Worm (Caenorhabditis elegans) whole organism, late embryonic: ENCODE data around the gene ribo-1.

Experiments used
- C08G9.2 ChIP-seq: sonication (generic microtip); optimal IDR thresholded peaks from 2 replicates; lab custom pipeline; 2016; ENCODE audit warnings: mild to moderate bottlenecking, missing genetic modification characterization, moderate library complexity, missing compliant biosample characterization
- C38D4.7 ChIP-seq: fragments of 200-800 bp; sonication (Bioruptor generic); optimal IDR thresholded peaks from 2 replicates; lab custom pipeline; 2018; ENCODE audit warnings: mild to moderate bottlenecking, missing genetic modification characterization, moderate library complexity, missing compliant biosample characterization
- K02D7.2 ChIP-seq: sonication (generic microtip); optimal IDR thresholded peaks from 2 replicates; lab custom pipeline; 2017; ENCODE audit warnings: mild to moderate bottlenecking, missing genetic modification characterization, missing compliant biosample characterization
- T23F11.4 ChIP-seq: fragments of 200-800 bp; sonication (Bioruptor generic); optimal IDR thresholded peaks from 2 replicates; lab custom pipeline; 2018; ENCODE audit warnings: mild to moderate bottlenecking, missing genetic modification characterization, missing compliant biosample characterization
- ama-1 ChIP-seq: fragments of 150-350 bp; optimal IDR thresholded peaks from 2 replicates; lab custom pipeline; 2014
- ceh-18 ChIP-seq: sonication (generic microtip); optimal IDR thresholded peaks from 2 replicates; lab custom pipeline; 2016; ENCODE audit warnings: missing genetic modification characterization, missing compliant biosample characterization
- ceh-24 ChIP-seq: sonication (generic microtip); optimal IDR thresholded peaks from 2 replicates; lab custom pipeline; 2016; ENCODE audit warnings: mild to moderate bottlenecking, missing genetic modification characterization, missing compliant biosample characterization
- ceh-31 ChIP-seq: sonication (generic microtip); optimal IDR thresholded peaks from 2 replicates; lab custom pipeline; 2016; ENCODE audit warnings: missing genetic modification characterization, missing compliant biosample characterization
- ceh-34 ChIP-seq: sonication (generic microtip); optimal IDR thresholded peaks from 2 replicates; lab custom pipeline; 2016; ENCODE audit warnings: mild to moderate bottlenecking, missing genetic modification characterization, missing compliant biosample characterization
- ceh-6 ChIP-seq: fragments of 200-800 bp; sonication (Bioruptor generic); optimal IDR thresholded peaks from 2 replicates; lab custom pipeline; 2018; ENCODE audit warnings: mild to moderate bottlenecking, missing genetic modification characterization, missing compliant biosample characterization
- ceh-9 ChIP-seq: sonication (generic microtip); optimal IDR thresholded peaks from 2 replicates; lab custom pipeline; 2016; ENCODE audit warnings: mild to moderate bottlenecking, missing genetic modification characterization, inconsistent platforms, missing compliant biosample characterization
- dve-1 ChIP-seq: sonication (generic microtip); optimal IDR thresholded peaks from 2 replicates; lab custom pipeline; 2017; ENCODE audit warnings: antibody characterized with exemption, mild to moderate bottlenecking, missing genetic modification characterization, missing compliant biosample characterization
- elt-2 ChIP-seq: sonication (generic microtip); optimal IDR thresholded peaks from 2 replicates; lab custom pipeline; 2016; ENCODE audit warnings: missing genetic modification reagents, missing genetic modification characterization, missing compliant biosample characterization
- eyg-1 ChIP-seq: sonication (generic microtip); optimal IDR thresholded peaks from 2 replicates; lab custom pipeline; 2016; ENCODE audit warnings: missing genotype, missing genetic modification characterization, missing compliant biosample characterization
- fkh-6 ChIP-seq: sonication (generic microtip); optimal IDR thresholded peaks from 2 replicates; lab custom pipeline; 2016; ENCODE audit warnings: missing genetic modification characterization, missing compliant biosample characterization
- hlh-15 ChIP-seq: sonication (generic microtip); optimal IDR thresholded peaks from 2 replicates; lab custom pipeline; 2016; ENCODE audit warnings: missing genetic modification characterization, missing compliant biosample characterization
- hlh-30 ChIP-seq: sonication (generic microtip); optimal IDR thresholded peaks from 2 replicates; lab custom pipeline; 2017; ENCODE audit warnings: antibody characterized with exemption, missing genetic modification characterization, missing compliant biosample characterization; ENCODE audit not compliant: insufficient read depth
- hlh-8 ChIP-seq: sonication (generic microtip); optimal IDR thresholded peaks from 2 replicates; lab custom pipeline; 2016; ENCODE audit warnings: missing genotype, missing genetic modification characterization, missing compliant biosample characterization
- lin-11 ChIP-seq: fragments of 200-800 bp; sonication (Bioruptor generic); optimal IDR thresholded peaks from 2 replicates; lab custom pipeline; 2018; ENCODE audit warnings: mild to moderate bottlenecking, missing genetic modification characterization, missing compliant biosample characterization
- madf-2 ChIP-seq: sonication (generic microtip); optimal IDR thresholded peaks from 2 replicates; lab custom pipeline; 2017; ENCODE audit warnings: missing genetic modification characterization, missing compliant biosample characterization
- mec-3 ChIP-seq: sonication (generic microtip); optimal IDR thresholded peaks from 2 replicates; lab custom pipeline; 2016; ENCODE audit warnings: borderline replicate concordance, missing genetic modification characterization, missing compliant biosample characterization
- nfya-1 ChIP-seq: sonication (generic microtip); optimal IDR thresholded peaks from 2 replicates; lab custom pipeline; 2017; ENCODE audit warnings: missing genetic modification characterization, mild to moderate bottlenecking, missing compliant biosample characterization, antibody characterized with exemption, moderate library complexity
- nhr-232 ChIP-seq: sonication (generic microtip); optimal IDR thresholded peaks from 2 replicates; lab custom pipeline; 2016; ENCODE audit warnings: missing genetic modification characterization, missing compliant biosample characterization
- odd-2 ChIP-seq: sonication (generic microtip); optimal IDR thresholded peaks from 2 replicates; lab custom pipeline; 2017; ENCODE audit warnings: antibody characterized with exemption, mild to moderate bottlenecking, missing genetic modification characterization, missing compliant biosample characterization
- pag-3 ChIP-seq: sonication (generic microtip); optimal IDR thresholded peaks from 2 replicates; lab custom pipeline; 2016; ENCODE audit warnings: missing compliant biosample characterization, missing genetic modification characterization, borderline replicate concordance
- pax-1 ChIP-seq: fragments of 150-350 bp; optimal IDR thresholded peaks from 2 replicates; lab custom pipeline; 2014; ENCODE audit warnings: missing biosample characterization, missing genetic modification characterization
- pha-4 ChIP-seq: fragments of 150-350 bp; optimal IDR thresholded peaks from 2 replicates; lab custom pipeline; 2018; ENCODE audit warnings: missing biosample characterization, missing genetic modification reagents, missing genetic modification characterization
- pros-1 ChIP-seq: fragments of 150-350 bp; optimal IDR thresholded peaks from 2 replicates; lab custom pipeline; 2014; ENCODE audit warnings: missing biosample characterization, missing genetic modification reagents, missing genetic modification characterization
- sdc-2 ChIP-seq: sonication (generic microtip); optimal IDR thresholded peaks from 2 replicates; lab custom pipeline; 2016; ENCODE audit warnings: missing genotype, missing genetic modification characterization, missing compliant biosample characterization
- sox-4 ChIP-seq: sonication (generic microtip); optimal IDR thresholded peaks from 2 replicates; lab custom pipeline; 2017; ENCODE audit warnings: mild to moderate bottlenecking, missing genetic modification characterization, inconsistent platforms, missing compliant biosample characterization
- tbx-2 ChIP-seq: sonication (generic microtip); optimal IDR thresholded peaks from 2 replicates; lab custom pipeline; 2016; ENCODE audit warnings: missing genetic modification characterization, missing compliant biosample characterization
- ttx-3 ChIP-seq: sonication (generic microtip); optimal IDR thresholded peaks from 2 replicates; lab custom pipeline; 2016; ENCODE audit warnings: missing genetic modification reagents, missing genetic modification characterization, missing compliant biosample characterization
- unc-42 ChIP-seq: sonication (generic microtip); optimal IDR thresholded peaks from 2 replicates; lab custom pipeline; 2016; ENCODE audit warnings: missing genotype, missing genetic modification characterization, missing compliant biosample characterization

ribo-1 gene

DNA sequence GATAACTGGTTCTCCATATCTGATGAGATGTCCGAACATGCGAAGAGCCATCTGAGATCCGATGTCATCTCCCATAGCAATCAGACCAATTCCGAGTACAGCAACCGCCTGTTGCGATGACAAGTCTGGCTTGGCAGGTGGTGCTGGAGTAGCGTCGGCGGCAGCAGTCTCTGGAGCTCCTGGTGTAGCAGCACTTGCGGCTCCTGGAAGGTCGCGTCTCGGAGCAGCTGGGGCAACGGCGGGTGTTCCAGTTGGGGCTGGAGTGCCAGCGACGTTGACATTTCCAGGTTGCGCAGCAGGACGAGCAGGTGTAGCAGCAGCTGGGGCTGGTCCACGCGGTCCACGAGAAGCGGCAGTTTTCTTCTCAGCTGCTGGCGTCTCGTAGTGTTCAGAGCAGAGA, 3.0 kb upstream of the ribo-1 start:
- TF ChIP-seq pha-4 (tag; lab: Kevin White, UChicago) (no peak), mec-3 (tag; lab: Kevin White, UChicago) (peak; percentile 24), tbx-2 (tag; lab: Kevin White, UChicago) (no peak), C08G9.2 (tag; lab: Kevin White, UChicago) (peak; percentile 28)

DNA sequence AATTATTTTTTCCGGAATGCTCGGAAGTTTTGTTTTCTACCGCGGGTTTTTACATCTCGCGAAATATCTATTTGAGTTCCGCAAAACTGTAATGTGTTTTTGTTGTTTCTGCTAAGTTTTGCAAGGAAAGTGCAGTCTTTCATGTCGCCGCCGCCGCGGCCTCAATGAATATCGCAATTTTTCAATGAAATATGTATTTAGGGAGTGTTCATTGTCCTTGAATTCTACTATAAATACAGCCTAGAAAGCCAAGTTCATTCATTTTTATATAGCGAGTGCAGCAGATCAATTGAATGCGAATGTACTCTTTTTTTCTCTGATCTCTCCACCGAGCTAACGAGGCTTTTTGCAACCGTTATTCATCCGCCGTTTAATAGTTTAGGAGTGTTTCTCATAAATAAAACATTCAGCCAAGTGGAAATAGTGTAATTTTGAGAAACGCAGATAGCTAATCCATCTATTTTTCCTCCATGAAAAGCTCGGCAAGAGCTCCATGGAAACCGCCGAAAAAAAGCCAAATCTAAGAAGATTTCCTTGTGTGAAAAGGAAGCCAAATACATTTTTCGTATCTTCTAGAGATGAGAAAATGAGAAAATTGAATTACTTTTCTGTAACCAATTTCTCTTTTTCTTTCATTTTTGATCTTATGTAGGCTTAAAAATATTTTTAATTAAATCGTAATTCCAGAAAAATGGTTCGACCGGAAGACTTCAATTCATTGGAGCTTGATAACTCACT, 2.5 kb downstream of the ribo-1 start, which contains the start of gene T22D1.3:
Gene T22D1.3, plus strand, starts transcription at position 688 of the 738 bp plus-strand sequence.
- TF ChIP-seq ama-1 (lab: Kevin White, UChicago) (peak; percentile 28), lin-11 (no peak)
- TF ChIP-seq, all 69 proteins: peak for 1

DNA sequence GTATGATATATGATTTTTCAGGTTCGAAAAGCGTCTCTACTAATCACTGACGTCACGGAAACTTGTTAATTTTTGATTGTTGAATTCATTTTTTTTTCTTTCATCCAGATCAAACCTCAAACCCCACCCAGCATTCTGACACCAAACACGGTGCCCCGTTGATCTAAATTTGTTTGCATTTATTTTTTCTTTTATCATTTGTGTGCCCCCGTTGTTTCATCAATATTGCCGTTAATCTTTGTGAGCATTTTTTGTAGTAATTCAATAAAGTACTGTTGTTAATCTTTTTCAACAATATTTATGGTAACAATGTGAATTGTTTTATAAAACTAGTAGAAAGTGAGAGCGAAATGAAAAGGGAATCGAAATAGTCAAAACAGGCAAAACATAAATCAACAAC, 6.3 kb downstream of the ribo-1 start:
- TF ChIP-seq eyg-1 (tag; lab: Kevin White, UChicago) (no peak), ttx-3 (tag; lab: Kevin White, UChicago) (no peak), K02D7.2 (tag; lab: Kevin White, UChicago) (no peak), C38D4.7 (GFP tag; lab: Kevin White, UChicago) (no peak), elt-2 (no peak)

DNA sequence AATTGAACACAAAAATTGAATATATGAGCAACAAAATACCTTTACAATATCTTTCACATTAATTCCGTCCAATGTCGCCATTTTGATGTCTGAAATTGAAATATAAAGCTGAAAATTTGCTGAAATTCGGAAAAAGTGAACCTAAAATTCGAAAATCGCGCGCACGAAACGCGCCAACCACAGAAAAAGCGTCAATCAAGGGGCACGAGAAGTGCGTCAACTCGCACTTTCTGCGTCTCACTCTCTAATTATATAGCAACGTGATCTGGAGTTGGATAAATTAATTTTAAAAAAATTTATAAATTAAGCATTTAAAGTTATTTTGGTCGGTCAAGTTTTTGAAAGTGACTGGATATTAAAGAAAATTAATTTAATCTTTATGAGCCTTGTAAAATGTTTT, 8.8 kb downstream of the ribo-1 start, which contains the start of gene ruvb-2:
Gene ruvb-2, minus strand, starts transcription at position 89 of the 400 bp plus-strand sequence.
- peak; percentile 48 for TF ChIP-seq hlh-30 (tag; lab: Kevin White, UChicago)
- TF ChIP-seq sox-4: no peak
- no peak for TF ChIP-seq pax-1 (tag; lab: Kevin White, UChicago)
- no peak for TF ChIP-seq T23F11.4 (GFP tag; lab: Kevin White, UChicago)
- TF ChIP-seq ttx-3 (tag; lab: Kevin White, UChicago): peak; percentile 2
- peak; percentile 62 for TF ChIP-seq nfya-1 (tag; lab: Kevin White, UChicago)
- TF ChIP-seq mec-3 (tag; lab: Kevin White, UChicago): no peak
- TF ChIP-seq ceh-9 (tag; lab: Kevin White, UChicago): no peak
- peak; percentile 12 for TF ChIP-seq ceh-18 (tag; lab: Kevin White, UChicago)
- peak; percentile 38 for TF ChIP-seq ceh-34 (tag; lab: Kevin White, UChicago)
- peak; percentile 77 for TF ChIP-seq unc-42 (tag; lab: Kevin White, UChicago)
- peak; percentile 48 for TF ChIP-seq ceh-31 (tag; lab: Kevin White, UChicago)

DNA sequence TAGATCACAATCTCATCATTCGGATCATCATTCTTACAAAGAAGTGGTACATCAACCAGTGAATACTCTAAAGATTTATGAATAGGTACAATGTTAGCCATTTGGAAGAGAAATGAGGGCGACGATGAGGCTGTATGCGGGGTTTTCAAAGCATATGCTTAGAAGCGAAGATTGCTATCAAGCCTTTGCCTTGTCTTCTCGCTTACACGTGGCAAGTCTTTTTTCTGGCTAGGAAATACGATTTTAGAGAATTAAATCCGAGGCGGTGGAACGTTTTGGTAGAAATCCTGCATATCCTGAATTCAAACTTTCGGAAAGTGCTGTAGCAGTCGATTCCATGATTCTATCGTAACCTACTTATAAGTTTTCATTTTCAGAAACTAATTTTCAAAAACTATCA, 9.6 kb downstream of the ribo-1 start, which contains the start of gene T22D1.18:
Gene T22D1.18, minus strand, starts transcription at position 101 of the 400 bp plus-strand sequence.
- no peak for TF ChIP-seq dve-1
- no peak for TF ChIP-seq hlh-15 (tag; lab: Kevin White, UChicago)
- no peak for TF ChIP-seq pros-1 (tag; lab: Kevin White, UChicago)
- no peak for TF ChIP-seq ceh-6 (GFP tag; lab: Kevin White, UChicago)
- TF ChIP-seq sdc-2 (tag; lab: Kevin White, UChicago): no peak
- no peak for TF ChIP-seq mec-3 (tag; lab: Kevin White, UChicago)
- TF ChIP-seq C08G9.2 (tag; lab: Kevin White, UChicago): no peak
- no peak for TF ChIP-seq pag-3 (tag; lab: Kevin White, UChicago)
- TF ChIP-seq madf-2 (tag; lab: Kevin White, UChicago): no peak
- no peak for TF ChIP-seq C38D4.7 (GFP tag; lab: Kevin White, UChicago)
- TF ChIP-seq fkh-6 (tag; lab: Kevin White, UChicago): no peak

DNA sequence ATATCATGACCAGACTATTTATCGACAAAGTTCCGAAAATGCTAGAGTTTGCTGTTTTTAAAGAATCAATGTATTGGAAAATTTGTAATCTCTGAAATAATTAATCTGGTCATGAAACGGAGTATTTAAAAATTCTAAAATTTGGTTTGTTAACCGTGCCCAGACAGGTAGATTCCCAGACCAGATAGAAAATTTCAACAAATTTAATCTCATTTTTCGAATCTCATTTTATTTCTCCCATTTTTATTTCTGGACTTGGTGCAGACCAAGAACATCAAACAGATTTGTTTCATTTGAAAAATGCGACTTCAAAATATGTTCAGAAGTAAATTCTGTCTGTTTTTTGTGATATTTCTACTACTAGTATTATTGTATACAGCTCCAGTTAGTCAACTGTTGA, 12.6 kb downstream of the ribo-1 start, which contains the start of gene T22D1.1:
Gene T22D1.1, plus strand, starts transcription at position 301 of the 400 bp plus-strand sequence.
- TF ChIP-seq hlh-8 (tag; lab: Kevin White, UChicago) (no peak), nhr-232 (tag; lab: Kevin White, UChicago) (no peak), hlh-15 (tag; lab: Kevin White, UChicago) (no peak), ceh-24 (no peak), dve-1 (no peak), C08G9.2 (tag; lab: Kevin White, UChicago) (no peak), hlh-30 (tag; lab: Kevin White, UChicago) (no peak), odd-2 (tag; lab: Kevin White, UChicago) (no peak)
